Fruit fly (Drosophila melanogaster) Kc167 (cell line): ENCODE data around the gene CG10588.

ENCODE experiments used
- Sin3A ChIP-seq: fragments of >200 bp; optimal IDR thresholded peaks from 2 replicates; lab custom pipeline; 2018; ENCODE audit warnings: missing external identifiers
- h ChIP-seq: fragments of >200 bp; optimal IDR thresholded peaks from 3 replicates; lab custom pipeline; 2018; ENCODE audit warnings: missing external identifiers
- insv ChIP-seq: fragments of >200 bp; optimal IDR thresholded peaks from 3 replicates; lab custom pipeline; 2018; ENCODE audit warnings: missing external identifiers
- psq ChIP-seq: fragments of >200 bp; optimal IDR thresholded peaks from 2 replicates; lab custom pipeline; 2017; ENCODE audit warnings: missing external identifiers
- ttk ChIP-seq: sonication (Bioruptor generic); optimal IDR thresholded peaks from 2 replicates; lab custom pipeline; 2017; ENCODE audit warnings: missing external identifiers

dm6 chr3L:20942076-20942475 lies 14.7 kb upstream of the CG10588 start:
- TF ChIP-seq insv (lab: Kevin White, UChicago) (no peak), psq (lab: Kevin White, UChicago) (no peak), Sin3A (lab: Kevin White, UChicago) (no peak), h (lab: Kevin White, UChicago) (no peak), ttk (no peak)
